Worm (Caenorhabditis elegans): ENCODE measurements around the gene W02D7.8.

DNA sequence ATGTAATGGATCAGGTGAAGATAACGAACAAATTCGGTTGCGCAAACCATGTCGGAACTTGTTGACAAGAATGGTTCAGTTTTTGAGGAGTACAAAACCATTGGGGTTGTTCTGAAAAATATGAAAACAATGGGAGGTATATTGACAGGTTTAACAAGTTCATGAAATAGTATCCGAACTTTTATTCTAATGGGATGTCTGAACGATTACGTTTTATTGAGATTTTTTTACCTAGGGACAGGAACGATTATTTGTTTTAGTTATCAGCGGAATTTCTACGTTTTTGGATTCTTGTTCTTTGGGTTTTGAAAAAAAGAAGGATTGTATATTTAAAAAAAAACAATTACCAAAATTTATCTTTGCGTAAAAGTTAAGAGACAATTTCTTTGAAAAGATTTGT is 25.5 kb downstream of the W02D7.8 start, which contains the start of gene str-135:
- TF ChIP-seq med-1 (GFP tag; optimal IDR thresholded peaks at IDR 0.05; ENCODE audit: insufficient read depth), result no peak
- TF ChIP-seq T22C8.4 (GFP tag; IDR thresholded peaks at IDR 0.05), result no peak
- TF ChIP-seq klf-2 (GFP tag; conservative IDR thresholded peaks at IDR 0.05), result no peak
- TF ChIP-seq ref-1 (GFP tag; conservative IDR thresholded peaks at IDR 0.05), result no peak
- TF ChIP-seq ztf-23 (GFP tag; IDR thresholded peaks at IDR 0.05), result no peak
- TF ChIP-seq cog-1 (tag; optimal IDR thresholded peaks at IDR 0.05), result no peak
- no peak for TF ChIP-seq ztf-29 (GFP tag; IDR thresholded peaks at IDR 0.05)

Measured in whole organism, midembryonic.